Worm (Caenorhabditis elegans): ENCODE data around the gene B0218.5.

B0218.5 gene

ce11 chrIV:8115462-8115861 lies 41.6 kb downstream of the B0218.5 start, which contains the start of gene irld-8:
Gene irld-8, plus strand, starts transcription at chrIV:8115762.
- no peak for TF ChIP-seq ztf-11 (tag; optimal IDR thresholded peaks at IDR 0.05)

DNA sequence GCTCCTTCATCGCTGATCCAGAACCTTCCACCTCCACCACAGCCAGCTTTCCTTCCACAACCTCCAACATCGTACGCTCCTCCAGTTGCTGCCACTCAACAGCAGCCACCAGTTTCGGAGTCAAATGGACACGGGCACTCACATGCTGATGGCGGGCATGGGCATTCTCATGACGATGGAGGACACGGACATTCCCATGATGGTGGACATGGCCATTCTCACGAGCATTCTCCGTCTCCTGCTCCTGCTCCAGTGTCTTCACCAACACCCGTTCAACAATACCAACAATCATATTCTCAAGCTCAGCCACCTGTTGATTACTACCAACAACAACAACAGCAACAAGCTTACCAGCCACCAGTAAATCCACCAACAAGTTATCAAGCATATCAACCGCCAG lies 42.5 kb downstream of the B0218.5 start:
- TF ChIP-seq mab-5 (tag; optimal IDR thresholded peaks at IDR 0.05) (no peak), nhr-237 (tag; optimal IDR thresholded peaks at IDR 0.05) (no peak), snpc-4 (tag; optimal IDR thresholded peaks at IDR 0.05) (no peak), flh-1 (GFP tag; optimal IDR thresholded peaks at IDR 0.05) (no peak), nhr-2 (tag; optimal IDR thresholded peaks at IDR 0.05) (no peak), lsy-2 (tag; optimal IDR thresholded peaks at IDR 0.05) (no peak), unc-39 (tag; optimal IDR thresholded peaks at IDR 0.05) (no peak), mep-1 (tag; optimal IDR thresholded peaks at IDR 0.05) (no peak), sptf-1 (tag; optimal IDR thresholded peaks at IDR 0.05) (no peak), unc-120 (tag; optimal IDR thresholded peaks at IDR 0.05; ENCODE audit: poor library complexity, severe bottlenecking) (no peak), sem-2 (GFP tag; optimal IDR thresholded peaks at IDR 0.05) (no peak), unc-62 (GFP tag; optimal IDR thresholded peaks at IDR 0.05) (no peak), blmp-1 (tag; optimal IDR thresholded peaks at IDR 0.05) (no peak), pha-4 (tag; optimal IDR thresholded peaks at IDR 0.05) (no peak)

ce11 chrIV:8113161-8113560 lies 43.9 kb downstream of the B0218.5 start, which contains the start of gene Y42H9AR.1:
Gene Y42H9AR.1, plus strand, starts transcription at chrIV:8113393.
- peak; percentile 48 for TF ChIP-seq lsy-2 (tag; optimal IDR thresholded peaks at IDR 0.05)
- TF ChIP-seq elt-3 (tag; optimal IDR thresholded peaks at IDR 0.05) = no peak
- peak; percentile 67 for TF ChIP-seq ces-1 (GFP tag; optimal IDR thresholded peaks at IDR 0.05)

ce11 chrIV:8112646-8113045 lies 44.4 kb downstream of the B0218.5 start:
- TF ChIP-seq nhr-76 (tag; optimal IDR thresholded peaks at IDR 0.05) (no peak), nhr-28 (tag; optimal IDR thresholded peaks at IDR 0.05) (no peak), nhr-12 (tag; optimal IDR thresholded peaks at IDR 0.05) (no peak), elt-3 (tag; optimal IDR thresholded peaks at IDR 0.05) (no peak), ces-1 (GFP tag; optimal IDR thresholded peaks at IDR 0.05) (peak; percentile 31), M03D4.4 (tag; optimal IDR thresholded peaks at IDR 0.05) (no peak), ceh-83 (GFP tag; optimal IDR thresholded peaks at IDR 0.05) (no peak), mls-2 (tag; optimal IDR thresholded peaks at IDR 0.05) (no peak), ceh-43 (GFP tag; optimal IDR thresholded peaks at IDR 0.05) (no peak)

ce11 chrIV:8112187-8112586 lies 44.9 kb downstream of the B0218.5 start, which contains the start of gene Y42H9AR.4:
Gene Y42H9AR.4, minus strand, starts transcription at chrIV:8112218.
- peak; percentile 67 for TF ChIP-seq unc-120 (tag; optimal IDR thresholded peaks at IDR 0.05; ENCODE audit: poor library complexity, severe bottlenecking)
- TF ChIP-seq lin-32 (GFP tag; optimal IDR thresholded peaks at IDR 0.05) = peak; percentile 65
- TF ChIP-seq lsy-2 (tag; optimal IDR thresholded peaks at IDR 0.05) = no peak
- TF ChIP-seq sem-2 (GFP tag; optimal IDR thresholded peaks at IDR 0.05) = no peak
- TF ChIP-seq unc-39 (tag; optimal IDR thresholded peaks at IDR 0.05) = no peak
- TF ChIP-seq ceh-43 (GFP tag; optimal IDR thresholded peaks at IDR 0.05) = no peak
- TF ChIP-seq blmp-1 (tag; optimal IDR thresholded peaks at IDR 0.05) = peak; percentile 2

DNA sequence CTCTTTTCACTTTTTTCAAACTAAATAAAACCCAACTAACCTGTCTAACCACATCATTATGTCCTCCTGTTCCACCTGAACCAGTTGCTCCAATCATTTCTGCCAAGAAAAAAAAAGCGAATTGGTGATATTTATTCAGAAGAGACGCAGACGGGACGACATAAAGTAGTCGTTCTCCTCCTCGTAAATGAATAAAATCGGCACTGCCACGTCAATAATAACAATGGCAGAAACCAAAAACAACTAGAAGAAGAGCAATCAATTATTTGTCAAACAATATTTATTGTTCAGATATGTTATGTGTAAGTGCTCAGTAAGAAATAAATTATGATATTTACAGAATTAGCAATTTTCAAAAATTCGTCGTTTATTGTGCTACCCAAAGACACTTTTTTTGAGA lies 49.6 kb downstream of the B0218.5 start, which contains the start of gene rabs-5:
Gene rabs-5 (minus strand): TSS at position 101 of the 400 bp plus-strand sequence.
- TF ChIP-seq ces-1 (GFP tag; optimal IDR thresholded peaks at IDR 0.05) (peak; percentile 11), nhr-2 (tag; optimal IDR thresholded peaks at IDR 0.05) (no peak)
